Fruit fly (Drosophila melanogaster) whole organism, embryonic: Measurements from ENCODE around the gene HIPP1.
A peak's percentile ranks its signal among the peaks of the same experiment; 100 is the strongest.

Source experiments
- CG12299 ChIP-seq: fragments of 200-800 bp; sonication (Bioruptor generic); optimal IDR thresholded peaks from 2 replicates; lab custom pipeline; 2018; ENCODE audit warnings: missing biosample characterization, mild to moderate bottlenecking, missing genetic modification characterization
- CG1233 ChIP-seq: fragments of 200-800 bp; sonication (Bioruptor generic); optimal IDR thresholded peaks from 4 replicates; lab custom pipeline; 2018; ENCODE audit warnings: missing biosample characterization, mild to moderate bottlenecking, missing genetic modification characterization
- CG13624 ChIP-seq: fragments of 200-800 bp; sonication (Bioruptor generic); optimal IDR thresholded peaks from 2 replicates; lab custom pipeline; 2016; ENCODE audit warnings: missing biosample characterization, missing genetic modification characterization
- CG2120 ChIP-seq: fragments of 200-800 bp; sonication (Bioruptor generic); optimal IDR thresholded peaks from 3 replicates; lab custom pipeline; 2016; ENCODE audit warnings: missing biosample characterization, missing genetic modification characterization
- CG31365 ChIP-seq: fragments of 200-800 bp; sonication (Bioruptor generic); optimal IDR thresholded peaks from 2 replicates; lab custom pipeline; 2018; ENCODE audit warnings: missing biosample characterization, mild to moderate bottlenecking, missing genetic modification characterization
- CG32767 ChIP-seq: fragments of 200-800 bp; sonication (Bioruptor generic); IDR thresholded peaks from 2 replicates; pipeline ENCODE4 v1.3.6; 2022; ENCODE audit warnings: missing biosample characterization, missing genetic modification characterization
- CG34376 ChIP-seq: fragments of 200-800 bp; sonication (Bioruptor generic); optimal IDR thresholded peaks from 2 replicates; lab custom pipeline; 2018; ENCODE audit warnings: missing biosample characterization, mild to moderate bottlenecking, missing genetic modification characterization
- CG3995 ChIP-seq: fragments of 200-800 bp; sonication (Bioruptor generic); optimal IDR thresholded peaks from 3 replicates; lab custom pipeline; 2016; ENCODE audit warnings: missing biosample characterization, missing genetic modification characterization
- CG4820 ChIP-seq: fragments of 200-800 bp; sonication (Bioruptor generic); optimal IDR thresholded peaks from 3 replicates; lab custom pipeline; 2016; ENCODE audit warnings: missing biosample characterization, missing genetic modification characterization
- CG8944 ChIP-seq: fragments of 200-800 bp; sonication (Bioruptor generic); optimal IDR thresholded peaks from 3 replicates; lab custom pipeline; 2016; ENCODE audit warnings: missing biosample characterization, missing genetic modification characterization
- CG9727 ChIP-seq: fragments of 200-800 bp; sonication (Bioruptor generic); optimal IDR thresholded peaks from 3 replicates; lab custom pipeline; 2017; ENCODE audit warnings: missing biosample characterization, mild to moderate bottlenecking, missing genetic modification characterization
- Chrac-16 ChIP-seq: fragments of 200-800 bp; sonication (Bioruptor generic); optimal IDR thresholded peaks from 3 replicates; lab custom pipeline; 2016; ENCODE audit warnings: missing biosample characterization, missing genetic modification characterization
- Dfd ChIP-seq, 2 experiments: fragments of >200 bp; optimal IDR thresholded peaks; 2 replicates each; lab custom pipeline; 2017; ENCODE audit warnings: missing biosample characterization in 2 of 2, missing genetic modification characterization in 2 of 2
- Dip3 ChIP-seq: fragments of 200-800 bp; sonication (Bioruptor generic); optimal IDR thresholded peaks from 3 replicates; lab custom pipeline; 2016; ENCODE audit warnings: missing biosample characterization, missing genetic modification characterization
- GATAe ChIP-seq: fragments of 200-800 bp; sonication (Bioruptor generic); conservative IDR thresholded peaks from 2 replicates; pipeline ENCODE4 v1.3.6; 2022; ENCODE audit warnings: missing biosample characterization, missing genetic modification characterization
- HHEX ChIP-seq: fragments of 200-800 bp; sonication (Bioruptor generic); optimal IDR thresholded peaks from 3 replicates; lab custom pipeline; 2017; ENCODE audit warnings: missing biosample characterization, mild to moderate bottlenecking, missing genetic modification characterization, missing genetic modification reagents
- Hey ChIP-seq: fragments of 200-800 bp; sonication (Bioruptor generic); optimal IDR thresholded peaks from 3 replicates; lab custom pipeline; 2018; ENCODE audit warnings: missing biosample characterization, mild to moderate bottlenecking, missing genetic modification characterization
- Hmx ChIP-seq: fragments of 200-800 bp; sonication (Bioruptor generic); optimal IDR thresholded peaks from 2 replicates; lab custom pipeline; 2016; ENCODE audit warnings: missing biosample characterization, missing genetic modification characterization
- Hr78 ChIP-seq, 2 experiments: fragments of 200-800 bp in 1 of 2; fragments of >200 bp in 1 of 2; sonication (Bioruptor generic) in 1 of 2; optimal IDR thresholded peaks; 2 replicates each; lab custom pipeline; 2017 to 2019; ENCODE audit warnings: missing biosample characterization in 2 of 2, missing genetic modification characterization in 2 of 2, mild to moderate bottlenecking in 1 of 2, moderate library complexity in 1 of 2
- NFAT ChIP-seq: fragments of 200-800 bp; sonication (Bioruptor generic); IDR thresholded peaks from 2 replicates; pipeline ENCODE4 v1.3.6; 2022; ENCODE audit warnings: missing biosample characterization, missing genetic modification characterization
- Pdp1 ChIP-seq, 2 experiments: fragments of 200-800 bp; sonication (Bioruptor generic); optimal IDR thresholded peaks; 3 replicates each; lab custom pipeline; 2016; ENCODE audit warnings: missing biosample characterization in 2 of 2, missing genetic modification characterization in 2 of 2, mild to moderate bottlenecking in 1 of 2, moderate library complexity in 1 of 2
- Ptx1 ChIP-seq: fragments of 200-800 bp; sonication (Bioruptor generic); IDR thresholded peaks from 2 replicates; pipeline ENCODE4 v1.3.6; 2022; ENCODE audit warnings: missing biosample characterization, missing genetic modification characterization
- Sox102F ChIP-seq: fragments of 200-800 bp; sonication (Bioruptor generic); optimal IDR thresholded peaks from 2 replicates; lab custom pipeline; 2018; ENCODE audit warnings: missing biosample characterization, mild to moderate bottlenecking, missing genetic modification characterization, moderate library complexity
- Spps ChIP-seq: fragments of 200-800 bp; sonication (Bioruptor generic); optimal IDR thresholded peaks from 2 replicates; lab custom pipeline; 2018; ENCODE audit warnings: missing biosample characterization, mild to moderate bottlenecking, missing genetic modification characterization
- bsh ChIP-seq, 2 experiments: fragments of 200-800 bp; sonication (Bioruptor generic); optimal IDR thresholded peaks; 2 replicates each; lab custom pipeline; 2017 to 2018; ENCODE audit warnings: mild to moderate bottlenecking in 2 of 2, missing biosample characterization in 2 of 2, missing genetic modification characterization in 2 of 2, moderate library complexity in 1 of 2
- crol ChIP-seq: fragments of 200-800 bp; sonication (Bioruptor generic); IDR thresholded peaks from 2 replicates; pipeline ENCODE4 v1.3.6; 2022; ENCODE audit warnings: missing biosample characterization, missing genetic modification characterization
- crp ChIP-seq, 2 experiments: fragments of 200-800 bp; sonication (Bioruptor generic); optimal IDR thresholded peaks; 2 replicates in 1 of 2; 3 replicates in 1 of 2; lab custom pipeline; 2017; ENCODE audit warnings: missing biosample characterization in 2 of 2, missing genetic modification characterization in 2 of 2, mild to moderate bottlenecking in 1 of 2, moderate library complexity in 1 of 2
- cwo ChIP-seq: fragments of 200-800 bp; sonication (Bioruptor generic); optimal IDR thresholded peaks from 3 replicates; lab custom pipeline; 2017; ENCODE audit warnings: missing biosample characterization, missing genetic modification characterization, mild to moderate bottlenecking, moderate library complexity, missing genetic modification reagents
- dati ChIP-seq: fragments of 200-800 bp; sonication (Bioruptor generic); IDR thresholded peaks from 2 replicates; pipeline ENCODE4 v1.3.6; 2022; ENCODE audit warnings: missing biosample characterization, missing genetic modification characterization
- ewg ChIP-seq: fragments of 200-800 bp; sonication (Bioruptor generic); optimal IDR thresholded peaks from 3 replicates; lab custom pipeline; 2017; ENCODE audit warnings: mild to moderate bottlenecking, missing biosample characterization, missing genetic modification reagents, missing genetic modification characterization
- fd102C ChIP-seq: fragments of 200-800 bp; sonication (Bioruptor generic); optimal IDR thresholded peaks from 2 replicates; lab custom pipeline; 2018; ENCODE audit warnings: missing biosample characterization, mild to moderate bottlenecking, missing genetic modification characterization, moderate library complexity
- fd64A ChIP-seq: fragments of 200-800 bp; sonication (Bioruptor generic); optimal IDR thresholded peaks from 3 replicates; lab custom pipeline; 2018; ENCODE audit warnings: missing biosample characterization, mild to moderate bottlenecking, missing genetic modification characterization
- hb ChIP-seq: fragments of 200-800 bp; sonication (Bioruptor generic); IDR thresholded peaks from 3 replicates; pipeline ENCODE4 v1.3.6; 2022; ENCODE audit warnings: missing biosample characterization, missing genetic modification characterization; ENCODE audit not compliant: partially characterized antibody
- hkb ChIP-seq, 2 experiments: fragments of 200-800 bp in 1 of 2; fragments of >200 bp in 1 of 2; sonication (Bioruptor generic) in 1 of 2; IDR thresholded peaks in 1 of 2; optimal IDR thresholded peaks in 1 of 2; 2 replicates each; pipeline versions ENCODE4 v1.3.6 to Lab custom; 2017 to 2022; ENCODE audit warnings: missing biosample characterization in 1 of 2, missing genetic modification characterization in 1 of 2
- insv ChIP-seq, 2 experiments: fragments of 200-800 bp; sonication (Bioruptor generic); optimal IDR thresholded peaks; 3 replicates each; lab custom pipeline; 2016 to 2018; ENCODE audit warnings: missing biosample characterization in 2 of 2, missing genetic modification characterization in 2 of 2
- klu ChIP-seq: fragments of 200-800 bp; sonication (Bioruptor generic); IDR thresholded peaks from 2 replicates; pipeline ENCODE4 v1.3.6; 2022; ENCODE audit warnings: missing biosample characterization, missing genetic modification characterization
- mam ChIP-seq: fragments of 200-800 bp; sonication (Bioruptor generic); optimal IDR thresholded peaks from 3 replicates; lab custom pipeline; 2016; ENCODE audit warnings: missing biosample characterization, missing genetic modification characterization
- mld ChIP-seq: fragments of 200-800 bp; sonication (Bioruptor generic); IDR thresholded peaks from 3 replicates; pipeline ENCODE4 v1.3.6; 2022; ENCODE audit warnings: missing biosample characterization, missing genetic modification characterization; ENCODE audit not compliant: partially characterized antibody
- onecut ChIP-seq: fragments of 200-800 bp; sonication (Bioruptor generic); IDR thresholded peaks from 2 replicates; pipeline ENCODE4 v1.3.6; 2022; ENCODE audit warnings: missing biosample characterization, missing genetic modification characterization
- peb ChIP-seq: fragments of 200-800 bp; sonication (Bioruptor generic); IDR thresholded peaks from 2 replicates; pipeline ENCODE4 v1.3.6; 2022; ENCODE audit warnings: missing biosample characterization, missing genetic modification characterization
- pzg ChIP-seq: fragments of 200-800 bp; sonication (Bioruptor generic); optimal IDR thresholded peaks from 3 replicates; lab custom pipeline; 2018; ENCODE audit warnings: missing biosample characterization, mild to moderate bottlenecking, missing genetic modification characterization, moderate library complexity
- row ChIP-seq: fragments of 200-800 bp; sonication (Bioruptor generic); IDR thresholded peaks from 3 replicates; pipeline ENCODE4 v1.3.6; 2022; ENCODE audit warnings: missing biosample characterization, missing genetic modification characterization
- tio ChIP-seq: fragments of 200-800 bp; sonication (Bioruptor generic); optimal IDR thresholded peaks from 2 replicates; lab custom pipeline; 2017; ENCODE audit warnings: missing biosample characterization, missing genetic modification characterization, inconsistent platforms
- trem ChIP-seq: fragments of 200-800 bp; optimal IDR thresholded peaks from 3 replicates; lab custom pipeline; 2019; ENCODE audit warnings: missing biosample characterization, mild to moderate bottlenecking, missing genetic modification characterization, moderate library complexity
- vfl ChIP-seq: fragments of 200-800 bp; sonication (Bioruptor generic); optimal IDR thresholded peaks from 2 replicates; lab custom pipeline; 2016; ENCODE audit warnings: missing biosample characterization, missing genetic modification characterization
- wek ChIP-seq: fragments of 200-800 bp; sonication (Bioruptor generic); optimal IDR thresholded peaks from 3 replicates; lab custom pipeline; 2018; ENCODE audit warnings: missing biosample characterization, mild to moderate bottlenecking, missing genetic modification characterization, moderate library complexity
- wor ChIP-seq: fragments of 200-800 bp; sonication (Bioruptor generic); IDR thresholded peaks from 2 replicates; pipeline ENCODE4 v1.3.6; 2022; ENCODE audit warnings: missing biosample characterization, missing genetic modification characterization
- zfh2 ChIP-seq: fragments of 200-800 bp; sonication (Bioruptor generic); optimal IDR thresholded peaks from 2 replicates; lab custom pipeline; 2016; ENCODE audit warnings: missing biosample characterization, missing genetic modification characterization

HIPP1 gene

DNA sequence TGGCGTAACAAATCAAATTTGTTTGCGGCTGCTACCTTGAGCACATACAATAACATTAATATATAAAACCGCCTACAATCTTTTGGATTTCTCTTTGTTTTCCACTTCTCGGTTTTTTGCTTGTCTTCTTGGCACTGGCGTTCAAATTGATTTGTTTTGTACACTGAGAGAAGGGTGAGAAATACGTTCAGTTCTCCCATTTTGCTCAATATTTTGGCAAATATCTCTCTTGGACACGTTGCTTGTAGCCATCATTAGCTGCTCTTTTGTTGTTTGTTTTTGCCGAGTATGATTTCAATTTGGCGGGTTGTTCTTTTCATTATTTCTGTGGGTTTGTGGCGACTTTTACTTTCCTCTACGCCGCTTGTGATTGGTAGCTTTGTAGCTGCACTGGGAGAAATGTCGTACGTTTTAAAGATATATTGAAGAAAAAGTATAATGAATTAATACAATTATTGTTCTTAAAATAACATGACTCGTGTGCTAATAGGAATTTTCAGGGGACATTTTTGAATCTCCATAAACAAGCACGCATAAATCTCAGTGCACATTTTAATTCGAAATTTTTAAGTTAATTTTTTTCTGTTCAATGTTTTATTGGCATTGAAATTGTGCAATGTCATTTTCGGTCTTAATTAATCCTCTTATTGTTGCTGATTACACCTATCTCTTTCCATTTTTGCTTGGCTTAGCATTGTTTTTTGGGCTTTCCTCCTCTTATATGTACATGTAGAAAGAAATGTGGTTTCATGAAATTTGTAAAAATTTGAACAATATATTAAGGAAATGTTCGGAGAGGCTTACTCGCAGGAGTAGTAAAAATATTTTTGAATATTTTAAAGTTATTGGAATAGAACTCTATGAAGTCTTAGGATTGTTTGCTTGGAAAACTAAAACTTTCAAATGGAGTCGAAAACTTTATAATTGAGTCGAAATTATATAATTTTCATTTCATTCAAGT lies 17.8 kb downstream of the HIPP1 start (continued):
- TF ChIP-seq hkb (optimal IDR thresholded peaks at IDR 0.05; lab: Kevin White, UChicago) (no peak), hkb (GFP tag; IDR thresholded peaks at IDR 0.05; lab: Robert Waterston, UW) (0 out of 2 replicates have a peak, but pooled peaks have one; percentile 8), Dfd (GFP tag; optimal IDR thresholded peaks at IDR 0.05; lab: Kevin White, UChicago) (no peak), CG2120 (GFP tag; lab: Kevin White, UChicago) (peak; percentile 65), zfh2 (GFP tag; lab: Kevin White, UChicago) (peak; percentile 42), cwo (GFP tag; lab: Kevin White, UChicago) (peak; percentile 19), CG1233 (no peak), Chrac-16 (GFP tag; lab: Kevin White, UChicago) (no peak), Hey (tag; lab: Kevin White, UChicago) (no peak), CG3995 (GFP tag; lab: Kevin White, UChicago) (no peak), mam (GFP tag; lab: Kevin White, UChicago) (peak; percentile 29), CG12299 (tag; lab: Kevin White, UChicago) (no peak), CG8944 (no peak), GATAe (GFP tag; lab: Robert Waterston, UW) (no peak), trem (tag; lab: Kevin White, UChicago) (no peak), Dip3 (GFP tag; lab: Kevin White, UChicago) (no peak), NFAT (GFP tag; lab: Robert Waterston, UW) (no peak; the same call in 1 of the 2 replicates), wor (GFP tag; lab: Robert Waterston, UW) (no peak), CG4820 (GFP tag; lab: Kevin White, UChicago) (no peak), vfl (GFP tag; lab: Kevin White, UChicago) (no peak), klu (GFP tag; lab: Robert Waterston, UW) (no peak), hb (GFP tag; lab: Robert Waterston, UW) (no peak), row (GFP tag; lab: Robert Waterston, UW) (no peak; the same call in 2 of the 3 replicates), peb (no peak), insv (GFP tag; optimal IDR thresholded peaks at IDR 0.05; lab: Kevin White, UChicago) (no peak), tio (GFP tag; lab: Kevin White, UChicago) (peak; percentile 45), pzg (GFP tag; lab: Kevin White, UChicago) (no peak), wek (GFP tag; lab: Kevin White, UChicago) (no peak), Hmx (GFP tag; lab: Kevin White, UChicago) (no peak), fd102C (GFP tag; lab: Kevin White, UChicago) (no peak), CG9727 (GFP tag; lab: Kevin White, UChicago) (peak; percentile 46), Pdp1 (GFP tag; optimal IDR thresholded peaks at IDR 0.05; lab: Kevin White, UChicago) (peak in 1 of 2 experiments; percentile 10), CG34376 (GFP tag; lab: Kevin White, UChicago) (no peak), onecut (GFP tag; lab: Robert Waterston, UW) (no peak), crol (GFP tag; lab: Robert Waterston, UW) (no peak), CG31365 (tag; lab: Kevin White, UChicago) (no peak), CG13624 (GFP tag; lab: Kevin White, UChicago) (no peak), Sox102F (GFP tag; lab: Kevin White, UChicago) (peak; percentile 26), fd64A (GFP tag; lab: Kevin White, UChicago) (no peak), bsh (GFP tag; optimal IDR thresholded peaks at IDR 0.05; lab: Kevin White, UChicago) (no peak), Hr78 (GFP tag; optimal IDR thresholded peaks at IDR 0.05; lab: Kevin White, UChicago) (no peak), Spps (tag; lab: Kevin White, UChicago) (no peak), dati (no peak), mld (GFP tag; lab: Robert Waterston, UW) (no peak), crp (GFP tag; optimal IDR thresholded peaks at IDR 0.05; lab: Kevin White, UChicago) (no peak), ewg (no peak), CG32767 (GFP tag; lab: Robert Waterston, UW) (no peak), HHEX (no peak), Ptx1 (GFP tag; lab: Robert Waterston, UW) (peak; percentile 65; the same call in 1 of the 2 replicates)
